Worm (Caenorhabditis elegans): ENCODE measurements around the gene ceh-60.

ce11 chrX:6533038-6533437, 3.1 kb upstream of the ceh-60 start:
- TF ChIP-seq dao-5 (tag; optimal IDR thresholded peaks at IDR 0.05) (no peak), him-1 (tag; optimal IDR thresholded peaks at IDR 0.05) (no peak)
